Worm (Caenorhabditis elegans): ENCODE data around the gene irld-25.

The irld-25 gene

ce11 chrV:15189567-15189966, 31.9 kb upstream of the irld-25 start, which contains the start of gene cyn-3:
Gene cyn-3, plus strand, starts transcription at chrV:15189927.
- TF ChIP-seq elt-3 (tag; optimal IDR thresholded peaks at IDR 0.05) (no peak), mls-2 (tag; optimal IDR thresholded peaks at IDR 0.05) (no peak), lsy-2 (tag; optimal IDR thresholded peaks at IDR 0.05) (peak; percentile 83), ceh-83 (GFP tag; optimal IDR thresholded peaks at IDR 0.05) (no peak), tbx-8 (GFP tag; optimal IDR thresholded peaks at IDR 0.05) (no peak), sptf-1 (tag; optimal IDR thresholded peaks at IDR 0.05) (no peak), sem-2 (GFP tag; optimal IDR thresholded peaks at IDR 0.05) (no peak), ces-1 (GFP tag; optimal IDR thresholded peaks at IDR 0.05) (peak; percentile 81), blmp-1 (tag; optimal IDR thresholded peaks at IDR 0.05) (no peak), lin-32 (GFP tag; optimal IDR thresholded peaks at IDR 0.05) (no peak), zip-8 (tag; optimal IDR thresholded peaks at IDR 0.05) (no peak), nhr-28 (tag; optimal IDR thresholded peaks at IDR 0.05) (no peak), cnd-1 (tag; optimal IDR thresholded peaks at IDR 0.05) (no peak), nhr-76 (tag; optimal IDR thresholded peaks at IDR 0.05) (no peak), mep-1 (tag; optimal IDR thresholded peaks at IDR 0.05) (peak; percentile 78), unc-62 (GFP tag; optimal IDR thresholded peaks at IDR 0.05) (no peak), ham-2 (GFP tag; optimal IDR thresholded peaks at IDR 0.05) (no peak), ceh-43 (GFP tag; optimal IDR thresholded peaks at IDR 0.05) (no peak), M03D4.4 (tag; optimal IDR thresholded peaks at IDR 0.05) (no peak), lin-13 (tag; optimal IDR thresholded peaks at IDR 0.05) (peak; percentile 58), ztf-11 (tag; optimal IDR thresholded peaks at IDR 0.05) (no peak), bed-3 (GFP tag; optimal IDR thresholded peaks at IDR 0.05) (no peak), unc-120 (tag; optimal IDR thresholded peaks at IDR 0.05; ENCODE audit: poor library complexity, severe bottlenecking) (no peak), hlh-1 (tag; optimal IDR thresholded peaks at IDR 0.05) (peak; percentile 18), mab-5 (tag; optimal IDR thresholded peaks at IDR 0.05) (no peak), unc-39 (tag; optimal IDR thresholded peaks at IDR 0.05) (no peak), nhr-2 (tag; optimal IDR thresholded peaks at IDR 0.05) (no peak), nhr-12 (tag; optimal IDR thresholded peaks at IDR 0.05) (no peak), pha-4 (tag; optimal IDR thresholded peaks at IDR 0.05) (peak; percentile 77), snpc-4 (tag; optimal IDR thresholded peaks at IDR 0.05) (no peak), nhr-237 (tag; optimal IDR thresholded peaks at IDR 0.05) (peak; percentile 71), drap-1 (GFP tag; optimal IDR thresholded peaks at IDR 0.05) (no peak), flh-1 (GFP tag; optimal IDR thresholded peaks at IDR 0.05) (no peak), elt-1 (tag; optimal IDR thresholded peaks at IDR 0.05; ENCODE audit: borderline replicate concordance, insufficient read depth) (no peak), ceh-39 (tag; optimal IDR thresholded peaks at IDR 0.05) (peak; percentile 26)

- TF ChIP-seq sptf-1 (tag; optimal IDR thresholded peaks at IDR 0.05) = peak; percentile 93
- peak; percentile 24 for TF ChIP-seq unc-62 (GFP tag; optimal IDR thresholded peaks at IDR 0.05)
- TF ChIP-seq lin-13 (tag; optimal IDR thresholded peaks at IDR 0.05) = peak; percentile 61
- peak; percentile 93 for TF ChIP-seq ceh-83 (GFP tag; optimal IDR thresholded peaks at IDR 0.05)
- TF ChIP-seq snpc-4 (tag; optimal IDR thresholded peaks at IDR 0.05) = no peak
- TF ChIP-seq blmp-1 (tag; optimal IDR thresholded peaks at IDR 0.05) = no peak
- no peak for TF ChIP-seq zip-8 (tag; optimal IDR thresholded peaks at IDR 0.05)
- no peak for TF ChIP-seq ces-1 (GFP tag; optimal IDR thresholded peaks at IDR 0.05)
- no peak for TF ChIP-seq unc-39 (tag; optimal IDR thresholded peaks at IDR 0.05)
- TF ChIP-seq nhr-76 (tag; optimal IDR thresholded peaks at IDR 0.05) = no peak
- TF ChIP-seq drap-1 (GFP tag; optimal IDR thresholded peaks at IDR 0.05) = peak; percentile 99
- TF ChIP-seq mls-2 (tag; optimal IDR thresholded peaks at IDR 0.05) = peak; percentile 93
- no peak for TF ChIP-seq elt-1 (tag; optimal IDR thresholded peaks at IDR 0.05; ENCODE audit: borderline replicate concordance, insufficient read depth)
- no peak for TF ChIP-seq ceh-39 (tag; optimal IDR thresholded peaks at IDR 0.05)
- TF ChIP-seq ceh-43 (GFP tag; optimal IDR thresholded peaks at IDR 0.05) = peak; percentile 84
- peak; percentile 83 for TF ChIP-seq lin-32 (GFP tag; optimal IDR thresholded peaks at IDR 0.05)
- TF ChIP-seq lsy-2 (tag; optimal IDR thresholded peaks at IDR 0.05) = peak; percentile 52
- TF ChIP-seq sem-2 (GFP tag; optimal IDR thresholded peaks at IDR 0.05) = peak; percentile 84
- TF ChIP-seq mab-5 (tag; optimal IDR thresholded peaks at IDR 0.05) = peak; percentile 26
- peak; percentile 81 for TF ChIP-seq ham-2 (GFP tag; optimal IDR thresholded peaks at IDR 0.05)
- TF ChIP-seq flh-1 (GFP tag; optimal IDR thresholded peaks at IDR 0.05) = peak; percentile 77
- no peak for TF ChIP-seq nhr-12 (tag; optimal IDR thresholded peaks at IDR 0.05)
- peak; percentile 76 for TF ChIP-seq bed-3 (GFP tag; optimal IDR thresholded peaks at IDR 0.05)
- TF ChIP-seq cnd-1 (tag; optimal IDR thresholded peaks at IDR 0.05) = peak; percentile 94
- TF ChIP-seq tbx-8 (GFP tag; optimal IDR thresholded peaks at IDR 0.05) = peak; percentile 88
- TF ChIP-seq pha-4 (tag; optimal IDR thresholded peaks at IDR 0.05) = peak; percentile 75
- TF ChIP-seq ztf-11 (tag; optimal IDR thresholded peaks at IDR 0.05) = peak; percentile 1
- TF ChIP-seq nhr-237 (tag; optimal IDR thresholded peaks at IDR 0.05) = no peak
- peak; percentile 94 for TF ChIP-seq unc-120 (tag; optimal IDR thresholded peaks at IDR 0.05; ENCODE audit: poor library complexity, severe bottlenecking)
- TF ChIP-seq nhr-28 (tag; optimal IDR thresholded peaks at IDR 0.05) = no peak
- peak; percentile 90 for TF ChIP-seq M03D4.4 (tag; optimal IDR thresholded peaks at IDR 0.05)
- TF ChIP-seq hlh-1 (tag; optimal IDR thresholded peaks at IDR 0.05) = peak; percentile 28
- TF ChIP-seq mep-1 (tag; optimal IDR thresholded peaks at IDR 0.05) = peak; percentile 47
- TF ChIP-seq elt-3 (tag; optimal IDR thresholded peaks at IDR 0.05) = no peak
- no peak for TF ChIP-seq nhr-2 (tag; optimal IDR thresholded peaks at IDR 0.05)
Measured at ce11 chrV:15190903-15191302, 30.5 kb upstream of the irld-25 start, which contains the start of gene Y75B12B.11. Gene Y75B12B.11, plus strand, starts transcription at chrV:15191296.

Measured in whole organism, mixed stage, embryonic.